Worm (Caenorhabditis elegans) whole organism, L4 larva: ENCODE measurements around the gene atn-1.

Source experiments
- F10B5.3 ChIP-seq: sonication (generic microtip); optimal IDR thresholded peaks from 2 replicates; lab custom pipeline; 2016; ENCODE audit warnings: mild to moderate bottlenecking, missing genetic modification characterization, missing compliant biosample characterization
- F26F4.8 ChIP-seq: fragments of 200-800 bp; sonication (Bioruptor generic); conservative IDR thresholded peaks from 2 replicates; pipeline ENCODE4 v1.3.6; 2022; ENCODE audit warnings: missing genetic modification characterization, missing compliant biosample characterization
- F37D6.2 ChIP-seq: sonication (generic microtip); optimal IDR thresholded peaks from 2 replicates; lab custom pipeline; 2016; ENCODE audit warnings: mild to moderate bottlenecking, missing genetic modification characterization, missing compliant biosample characterization
- T26A8.4 ChIP-seq: fragments of 200-800 bp; sonication (Bioruptor generic); IDR thresholded peaks from 2 replicates; pipeline ENCODE4 v1.3.6; 2022; ENCODE audit warnings: missing genetic modification characterization, missing compliant biosample characterization
- Y105C5A.15 ChIP-seq: fragments of 200-800 bp; sonication (Bioruptor generic); IDR thresholded peaks from 2 replicates; pipeline ENCODE4 v1.3.6; 2022; ENCODE audit warnings: missing genetic modification characterization, missing compliant biosample characterization
- Y5F2A.4 ChIP-seq: fragments of 200-800 bp; sonication (Bioruptor generic); optimal IDR thresholded peaks from 2 replicates; lab custom pipeline; 2018; ENCODE audit warnings: mild to moderate bottlenecking, missing genetic modification characterization, missing compliant biosample characterization
- aha-1 ChIP-seq: fragments of 150-350 bp; peaks from one replicate; lab custom pipeline; 2014; ENCODE audit warnings: missing biosample characterization, missing genetic modification characterization
- arid-1 ChIP-seq: fragments of 200-800 bp; sonication (Bioruptor generic); conservative IDR thresholded peaks from 2 replicates; pipeline ENCODE4 v1.3.6; 2022; ENCODE audit warnings: missing genetic modification reagents, missing genetic modification characterization, missing compliant biosample characterization
- ceh-32 ChIP-seq: sonication (generic microtip); optimal IDR thresholded peaks from 2 replicates; lab custom pipeline; 2016; ENCODE audit warnings: mild to moderate bottlenecking, missing genetic modification characterization, missing compliant biosample characterization; ENCODE audit not compliant: poor library complexity
- ceh-62 ChIP-seq: sonication (generic microtip); optimal IDR thresholded peaks from 2 replicates; lab custom pipeline; 2017; ENCODE audit warnings: missing biosample characterization, missing genetic modification characterization
- ceh-82 ChIP-seq: sonication (generic microtip); optimal IDR thresholded peaks from 2 replicates; lab custom pipeline; 2017; ENCODE audit warnings: missing biosample characterization, missing genetic modification characterization
- ces-1 ChIP-seq: fragments of 150-350 bp; sonication (generic microtip); optimal IDR thresholded peaks from 4 replicates; lab custom pipeline; 2014; ENCODE audit warnings: missing biosample characterization, missing genetic modification reagents, missing genetic modification characterization
- cey-2 ChIP-seq: sonication (generic microtip); optimal IDR thresholded peaks from 3 replicates; lab custom pipeline; 2017; ENCODE audit warnings: missing genetic modification characterization, mild to moderate bottlenecking, missing compliant biosample characterization, antibody characterized with exemption, borderline replicate concordance; ENCODE audit not compliant: insufficient read depth
- ctbp-1 ChIP-seq: fragments of 200-800 bp; sonication (Bioruptor generic); IDR thresholded peaks from 2 replicates; pipeline ENCODE4 v1.3.6; 2022; ENCODE audit warnings: missing genetic modification reagents, missing genetic modification characterization, missing compliant biosample characterization
- daf-16 ChIP-seq, 3 experiments: sonication (generic microtip); optimal IDR thresholded peaks; 2 replicates each; lab custom pipeline; 2016 to 2017; ENCODE audit warnings: missing genetic modification characterization in 3 of 3, missing genetic modification reagents in 3 of 3, mild to moderate bottlenecking in 2 of 3, missing compliant biosample characterization in 2 of 3, missing biosample characterization in 1 of 3, moderate library complexity in 1 of 3
- dmd-6 ChIP-seq: fragments of 200-800 bp; sonication (Bioruptor generic); IDR thresholded peaks from 2 replicates; pipeline ENCODE4 v1.3.6; 2022; ENCODE audit warnings: missing genetic modification reagents, missing genetic modification characterization, missing compliant biosample characterization
- dmd-9 ChIP-seq: fragments of 200-800 bp; sonication (Bioruptor generic); IDR thresholded peaks from 2 replicates; pipeline ENCODE4 v1.3.6; 2022; ENCODE audit warnings: missing genetic modification reagents, missing genetic modification characterization, missing compliant biosample characterization
- duxl-1 ChIP-seq: sonication (generic microtip); optimal IDR thresholded peaks from 2 replicates; lab custom pipeline; 2016; ENCODE audit warnings: mild to moderate bottlenecking, missing genetic modification characterization, moderate library complexity, missing compliant biosample characterization; ENCODE audit not compliant: poor library complexity
- fos-1 ChIP-seq: fragments of 150-350 bp; optimal IDR thresholded peaks from 2 replicates; lab custom pipeline; 2014; ENCODE audit warnings: missing biosample characterization, missing genetic modification characterization
- hif-1 ChIP-seq, 2 experiments: sonication (generic microtip); optimal IDR thresholded peaks; 2 replicates each; lab custom pipeline; 2016 to 2017; ENCODE audit warnings: missing compliant biosample characterization in 2 of 2, missing genetic modification characterization in 2 of 2, missing genetic modification reagents in 2 of 2, missing genotype in 2 of 2, mild to moderate bottlenecking in 1 of 2
- hlh-11 ChIP-seq: fragments of 200-800 bp; sonication (Bioruptor generic); optimal IDR thresholded peaks from 2 replicates; lab custom pipeline; 2018; ENCODE audit warnings: mild to moderate bottlenecking, missing genetic modification characterization, missing compliant biosample characterization
- hlh-30 ChIP-seq: sonication (generic microtip); optimal IDR thresholded peaks from 2 replicates; lab custom pipeline; 2017; ENCODE audit warnings: antibody characterized with exemption, mild to moderate bottlenecking, missing genetic modification characterization, missing compliant biosample characterization; ENCODE audit not compliant: insufficient read depth
- hmg-1.1 ChIP-seq: fragments of 200-800 bp; sonication (Bioruptor generic); IDR thresholded peaks from 2 replicates; pipeline ENCODE4 v1.3.6; 2022; ENCODE audit warnings: missing genetic modification reagents, missing genetic modification characterization, missing compliant biosample characterization
- lim-7 ChIP-seq: fragments of 200-800 bp; sonication (Bioruptor generic); IDR thresholded peaks from 2 replicates; pipeline ENCODE4 v1.3.6; 2022; ENCODE audit warnings: missing genetic modification characterization, missing compliant biosample characterization
- lin-13 ChIP-seq: fragments of 150-350 bp; optimal IDR thresholded peaks from 2 replicates; lab custom pipeline; 2014; ENCODE audit warnings: missing biosample characterization, missing genetic modification reagents, missing genetic modification characterization
- lin-38 ChIP-seq: fragments of 200-800 bp; sonication (Bioruptor generic); IDR thresholded peaks from 2 replicates; pipeline ENCODE4 v1.3.6; 2022; ENCODE audit warnings: missing genetic modification reagents, missing genetic modification characterization, missing compliant biosample characterization
- lin-39 ChIP-seq: fragments of 150-350 bp; optimal IDR thresholded peaks from 2 replicates; lab custom pipeline; 2014; ENCODE audit warnings: missing biosample characterization, missing genetic modification reagents, missing genetic modification characterization
- lsy-2 ChIP-seq, 2 experiments: fragments of 150-350 bp in 1 of 2; sonication (generic microtip) in 1 of 2; optimal IDR thresholded peaks; 2 replicates each; lab custom pipeline; 2014 to 2017; ENCODE audit warnings: missing biosample characterization in 2 of 2, missing genetic modification characterization in 2 of 2
- mdl-1 ChIP-seq, 2 experiments: fragments of 150-350 bp in 1 of 2; sonication (generic microtip) in 1 of 2; optimal IDR thresholded peaks; 2 replicates each; lab custom pipeline; 2014 to 2017; ENCODE audit warnings: missing biosample characterization in 2 of 2, missing genetic modification characterization in 2 of 2
- mdt-29 ChIP-seq: fragments of 200-800 bp; sonication (Bioruptor generic); IDR thresholded peaks from 2 replicates; pipeline ENCODE4 v1.3.6; 2022; ENCODE audit warnings: missing genetic modification reagents, missing genetic modification characterization, missing compliant biosample characterization
- mes-2 ChIP-seq: sonication (generic microtip); optimal IDR thresholded peaks from 2 replicates; lab custom pipeline; 2016; ENCODE audit warnings: missing genotype, mild to moderate bottlenecking, missing genetic modification characterization, missing compliant biosample characterization; ENCODE audit not compliant: poor library complexity, severe bottlenecking
- mxl-2 ChIP-seq: fragments of 200-800 bp; sonication (Bioruptor generic); conservative IDR thresholded peaks from 2 replicates; pipeline ENCODE4 v1.3.6; 2022; ENCODE audit warnings: missing genetic modification reagents, missing genetic modification characterization, missing compliant biosample characterization
- nhr-10 ChIP-seq: fragments of 150-350 bp; optimal IDR thresholded peaks from 2 replicates; lab custom pipeline; 2014; ENCODE audit warnings: missing biosample characterization, missing genetic modification characterization
- nhr-102 ChIP-seq: sonication (generic microtip); optimal IDR thresholded peaks from 2 replicates; lab custom pipeline; 2016; ENCODE audit warnings: mild to moderate bottlenecking, missing genetic modification characterization, moderate library complexity, missing compliant biosample characterization
- nhr-11 ChIP-seq: fragments of 150-350 bp; optimal IDR thresholded peaks from 2 replicates; lab custom pipeline; 2014; ENCODE audit warnings: missing biosample characterization, missing genetic modification characterization
- nhr-28 ChIP-seq: fragments of 150-350 bp; optimal IDR thresholded peaks from 2 replicates; lab custom pipeline; 2014; ENCODE audit warnings: missing biosample characterization, missing genetic modification characterization
- nhr-41 ChIP-seq: fragments of 200-800 bp; sonication (Bioruptor generic); IDR thresholded peaks from 2 replicates; pipeline ENCODE4 v1.3.6; 2022; ENCODE audit warnings: missing genetic modification reagents, missing genetic modification characterization, missing compliant biosample characterization
- nhr-42 ChIP-seq: fragments of 200-800 bp; sonication (Bioruptor generic); IDR thresholded peaks from 2 replicates; pipeline ENCODE4 v1.3.6; 2022; ENCODE audit warnings: missing genetic modification characterization, missing compliant biosample characterization
- nhr-48 ChIP-seq: sonication (generic microtip); optimal IDR thresholded peaks from 2 replicates; lab custom pipeline; 2016; ENCODE audit warnings: mild to moderate bottlenecking, missing genetic modification characterization, missing compliant biosample characterization
- nhr-77 ChIP-seq: fragments of 150-350 bp; optimal IDR thresholded peaks from 2 replicates; lab custom pipeline; 2014; ENCODE audit warnings: missing biosample characterization, missing genetic modification characterization
- php-3 ChIP-seq: fragments of 200-800 bp; sonication (Bioruptor generic); IDR thresholded peaks from 2 replicates; pipeline ENCODE4 v1.3.6; 2022; ENCODE audit warnings: missing genetic modification reagents, missing genetic modification characterization, missing compliant biosample characterization
- sdz-12 ChIP-seq: fragments of 200-800 bp; sonication (Bioruptor generic); optimal IDR thresholded peaks from 2 replicates; lab custom pipeline; 2018; ENCODE audit warnings: mild to moderate bottlenecking, missing genetic modification characterization, missing compliant biosample characterization
- skn-1 ChIP-seq: fragments of 150-350 bp; optimal IDR thresholded peaks from 2 replicates; lab custom pipeline; 2014; ENCODE audit warnings: missing biosample characterization, missing genetic modification characterization
- spr-3 ChIP-seq: fragments of 200-800 bp; sonication (Bioruptor generic); optimal IDR thresholded peaks from 2 replicates; lab custom pipeline; 2018; ENCODE audit warnings: mild to moderate bottlenecking, missing genetic modification characterization, missing compliant biosample characterization
- tra-1 ChIP-seq: fragments of 200-800 bp; sonication (Bioruptor generic); IDR thresholded peaks from 2 replicates; pipeline ENCODE4 v1.3.6; 2022; ENCODE audit warnings: missing genetic modification reagents, missing genetic modification characterization, missing compliant biosample characterization
- unc-39 ChIP-seq: sonication (generic microtip); optimal IDR thresholded peaks from 2 replicates; lab custom pipeline; 2017; ENCODE audit warnings: missing biosample characterization, missing genetic modification characterization
- unc-62 ChIP-seq, 3 experiments: fragments of 150-350 bp in 1 of 3; sonication (generic microtip); optimal IDR thresholded peaks in 2 of 3; peaks in 1 of 3; 1 replicate in 1 of 3; 2 replicates in 2 of 3; lab custom pipeline; 2014 to 2017; ENCODE audit warnings: missing biosample characterization in 3 of 3, missing genetic modification characterization in 3 of 3, missing genetic modification reagents in 3 of 3, missing genotype in 1 of 3
- vab-7 ChIP-seq: fragments of 200-800 bp; sonication (Bioruptor generic); IDR thresholded peaks from 2 replicates; pipeline ENCODE4 v1.3.6; 2022; ENCODE audit warnings: missing genetic modification reagents, missing genetic modification characterization, missing compliant biosample characterization
- zip-11 ChIP-seq: fragments of 200-800 bp; sonication (Bioruptor generic); IDR thresholded peaks from 2 replicates; pipeline ENCODE4 v1.3.6; 2022; ENCODE audit warnings: missing genetic modification characterization, missing compliant biosample characterization
- ztf-11 ChIP-seq: fragments of 150-350 bp; optimal IDR thresholded peaks from 2 replicates; lab custom pipeline; 2014; ENCODE audit warnings: missing biosample characterization, missing genetic modification characterization
- ztf-7 ChIP-seq: fragments of 150-350 bp; optimal IDR thresholded peaks from 2 replicates; lab custom pipeline; 2014; ENCODE audit warnings: missing biosample characterization, missing genetic modification characterization

atn-1 gene

ce11 chrV:12467755-12468154 is 10.5 kb upstream of the atn-1 start (continued):
- peak; percentile 11 for TF ChIP-seq fos-1 (tag; lab: Kevin White, UChicago)
- TF ChIP-seq lsy-2 (tag; optimal IDR thresholded peaks at IDR 0.05; lab: Kevin White, UChicago) = no peak
- TF ChIP-seq aha-1 = no peak
- peak; percentile 71 for TF ChIP-seq nhr-77 (tag; lab: Kevin White, UChicago)
- no peak for TF ChIP-seq mdl-1 (tag; optimal IDR thresholded peaks at IDR 0.05; lab: Kevin White, UChicago)
- TF ChIP-seq nhr-28 (tag; lab: Kevin White, UChicago) = peak; percentile 94
- TF ChIP-seq ztf-11 (tag; lab: Kevin White, UChicago) = no peak
- no peak for TF ChIP-seq vab-7 (GFP tag; lab: Robert Waterston, UW)
- TF ChIP-seq unc-62 (GFP tag; optimal IDR thresholded peaks at IDR 0.05 in 1 of 2; lab: Kevin White, UChicago) = peak in 1 of 2 experiments; percentile 72
- TF ChIP-seq unc-62 (tag; optimal IDR thresholded peaks at IDR 0.05; lab: Kevin White, UChicago) = no peak
- no peak for TF ChIP-seq lin-13
- no peak for TF ChIP-seq lim-7 (GFP tag; lab: Robert Waterston, UW)
- no peak for TF ChIP-seq F26F4.8
- no peak for TF ChIP-seq mxl-2 (GFP tag; lab: Robert Waterston, UW)
- TF ChIP-seq arid-1 (GFP tag; lab: Robert Waterston, UW) = no peak
- TF ChIP-seq dmd-9 (GFP tag; lab: Robert Waterston, UW) = no peak
- no peak for TF ChIP-seq nhr-48 (tag; lab: Kevin White, UChicago)
- TF ChIP-seq ctbp-1 (GFP tag; lab: Robert Waterston, UW) = no peak
- no peak for TF ChIP-seq ceh-82 (tag; lab: Kevin White, UChicago)
- TF ChIP-seq F10B5.3 (tag; lab: Kevin White, UChicago) = no peak
- peak; percentile 90 for TF ChIP-seq php-3 (GFP tag; lab: Robert Waterston, UW)
- TF ChIP-seq sdz-12 (GFP tag; lab: Kevin White, UChicago) = no peak
- no peak for TF ChIP-seq hlh-30
- no peak for TF ChIP-seq ztf-7 (tag; lab: Kevin White, UChicago)
- TF ChIP-seq mes-2 (tag; lab: Kevin White, UChicago) = peak; percentile 42
- TF ChIP-seq mdt-29 (GFP tag; lab: Robert Waterston, UW) = no peak
- TF ChIP-seq Y105C5A.15 (GFP tag; lab: Robert Waterston, UW) = no peak
- no peak for TF ChIP-seq T26A8.4
- no peak for TF ChIP-seq nhr-10 (tag; lab: Kevin White, UChicago)
- TF ChIP-seq tra-1 = peak; percentile 52; the same call in 1 of the 2 replicates
- TF ChIP-seq daf-16 (GFP tag; optimal IDR thresholded peaks at IDR 0.05; lab: Kevin White, UChicago) = no peak
- peak; percentile 93 for TF ChIP-seq daf-16 (tag; optimal IDR thresholded peaks at IDR 0.05; lab: Kevin White, UChicago)
- TF ChIP-seq nhr-41 (GFP tag; lab: Robert Waterston, UW) = no peak
- no peak for TF ChIP-seq lin-39 (tag; lab: Kevin White, UChicago)
- peak; percentile 9 for TF ChIP-seq nhr-11
- TF ChIP-seq ces-1 (GFP tag; lab: Kevin White, UChicago) = no peak
- no peak for TF ChIP-seq nhr-42 (GFP tag; lab: Robert Waterston, UW)
- no peak for TF ChIP-seq spr-3
- peak; percentile 93 for TF ChIP-seq dmd-6 (GFP tag; lab: Robert Waterston, UW)
- TF ChIP-seq duxl-1 (tag; lab: Kevin White, UChicago) = no peak
- TF ChIP-seq hif-1 (tag; optimal IDR thresholded peaks at IDR 0.05; lab: Kevin White, UChicago) = no peak
- no peak for TF ChIP-seq zip-11 (GFP tag; lab: Robert Waterston, UW)
- TF ChIP-seq skn-1 (tag; lab: Kevin White, UChicago) = no peak
- no peak for TF ChIP-seq Y5F2A.4 (GFP tag; lab: Kevin White, UChicago)
- TF ChIP-seq unc-39 (tag; lab: Kevin White, UChicago) = no peak
- TF ChIP-seq cey-2 = no peak
- no peak for TF ChIP-seq lin-38 (GFP tag; lab: Robert Waterston, UW)
- TF ChIP-seq hmg-1.1 = no peak
- peak; percentile 37 for TF ChIP-seq nhr-102 (tag; lab: Kevin White, UChicago)
- no peak for TF ChIP-seq ceh-32 (tag; lab: Kevin White, UChicago)
- peak; percentile 89 for TF ChIP-seq hlh-11
- no peak for TF ChIP-seq ceh-62 (tag; lab: Kevin White, UChicago)
- TF ChIP-seq F37D6.2 = no peak
